Fruit fly (Drosophila melanogaster) whole organism, adult: ENCODE data around the gene Acp36DE.

Source experiments
- CG11617 ChIP-seq: fragments of 200-800 bp; sonication (Bioruptor generic); optimal IDR thresholded peaks from 2 replicates; lab custom pipeline; 2017; ENCODE audit warnings: mild to moderate bottlenecking, missing biosample characterization, missing genetic modification reagents, missing genetic modification characterization
- toe ChIP-seq: fragments of 200-800 bp; sonication (Bioruptor generic); optimal IDR thresholded peaks from 2 replicates; lab custom pipeline; 2016; ENCODE audit warnings: missing biosample characterization, missing genetic modification characterization

- TF ChIP-seq toe (GFP tag; lab: Kevin White, UChicago) = no peak
- no peak for TF ChIP-seq CG11617
These were observed 27.2 kb downstream of the Acp36DE start for dm6 chr2L:18331612-18332011.
